Worm (Caenorhabditis elegans) whole organism, early embryonic: ENCODE results near the gene D1005.4.

Source experiments
- F13C5.2 ChIP-seq: sonication (generic microtip); optimal IDR thresholded peaks from 2 replicates; lab custom pipeline; 2017; ENCODE audit warnings: mild to moderate bottlenecking, missing genetic modification characterization, inconsistent platforms, missing compliant biosample characterization
- ama-1 ChIP-seq: fragments of 150-350 bp; optimal IDR thresholded peaks from 2 replicates; lab custom pipeline; 2014
- ceh-36 ChIP-seq: sonication (generic microtip); optimal IDR thresholded peaks from 2 replicates; lab custom pipeline; 2016; ENCODE audit warnings: missing genetic modification characterization, inconsistent platforms, missing compliant biosample characterization
- ets-7 ChIP-seq: sonication (generic microtip); optimal IDR thresholded peaks from 2 replicates; lab custom pipeline; 2016; ENCODE audit warnings: missing genotype, missing genetic modification characterization, missing compliant biosample characterization
- pes-1 ChIP-seq: fragments of 200-800 bp; sonication (Bioruptor generic); IDR thresholded peaks from 2 replicates; pipeline ENCODE4 v1.3.6; 2022; ENCODE audit warnings: missing genetic modification reagents, missing genetic modification characterization, missing compliant biosample characterization
- tbx-11 ChIP-seq: fragments of 200-800 bp; sonication (Bioruptor generic); IDR thresholded peaks from 2 replicates; pipeline ENCODE4 v1.3.6; 2022; ENCODE audit warnings: missing genetic modification characterization, missing compliant biosample characterization

ce11 chrX:1454385-1454784 lies 31.2 kb downstream of the D1005.4 start:
- no peak for TF ChIP-seq pes-1 (GFP tag; lab: Robert Waterston, UW)
- no peak for TF ChIP-seq ama-1 (lab: Kevin White, UChicago)
- TF ChIP-seq tbx-11 (GFP tag; lab: Robert Waterston, UW), result no peak
- TF ChIP-seq ceh-36 (tag; lab: Kevin White, UChicago), result no peak
- no peak for TF ChIP-seq F13C5.2 (tag; lab: Kevin White, UChicago)
- TF ChIP-seq ets-7 (tag; lab: Kevin White, UChicago), result no peak
